Worm (Caenorhabditis elegans): Measurements from ENCODE around the gene hrg-7.

DNA sequence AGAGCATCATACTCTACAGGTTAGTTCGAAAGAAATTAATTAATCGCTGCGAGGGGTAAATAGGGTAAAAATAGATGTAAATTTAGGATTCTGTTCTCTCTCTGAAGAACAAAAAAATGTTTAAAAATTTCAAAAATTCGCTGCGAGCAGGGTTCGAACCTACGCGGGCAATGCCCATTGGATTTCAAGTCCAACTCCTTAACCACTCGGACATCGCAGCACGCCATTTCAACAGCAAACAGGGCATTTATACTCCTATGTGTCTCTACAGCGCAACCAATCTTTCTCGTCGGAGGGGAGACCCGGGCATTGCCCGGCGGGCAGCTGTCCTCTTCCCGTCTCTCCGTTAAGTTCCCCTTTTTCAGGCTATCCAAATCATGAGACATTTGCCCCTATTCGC lies 38.4 kb downstream of the hrg-7 start:
- TF ChIP-seq unc-39 (tag; optimal IDR thresholded peaks at IDR 0.05) = no peak
- peak; percentile 75; the same call in 1 of the 2 replicates for TF ChIP-seq F26F4.8 (GFP tag; conservative IDR thresholded peaks at IDR 0.05)
- no peak for TF ChIP-seq ama-1 (optimal IDR thresholded peaks at IDR 0.05)
- TF ChIP-seq lin-15B (tag; optimal IDR thresholded peaks at IDR 0.05) = no peak
- 0 out of 2 replicates have a peak, but pooled peaks have one; percentile 21 for TF ChIP-seq saeg-2 (GFP tag; IDR thresholded peaks at IDR 0.05)
- no peak for TF ChIP-seq F49E8.2 (tag; optimal IDR thresholded peaks at IDR 0.05; ENCODE audit: borderline replicate concordance)
- no peak for TF ChIP-seq nhr-237 (tag; optimal IDR thresholded peaks at IDR 0.05)
- peak; percentile 73 for TF ChIP-seq nhr-6 (tag; optimal IDR thresholded peaks at IDR 0.05)
- no peak for TF ChIP-seq aly-2 (tag; optimal IDR thresholded peaks at IDR 0.05)

Data from whole organism, L4 larva.